Worm (Caenorhabditis elegans) whole organism, L2 larva: ENCODE data around the gene ima-1.

ENCODE experiments used
- F13H6.1 ChIP-seq: sonication (generic microtip); optimal IDR thresholded peaks from 2 replicates; lab custom pipeline; 2016; ENCODE audit warnings: missing genetic modification characterization, missing compliant biosample characterization
- alr-1 ChIP-seq: fragments of 150-350 bp; optimal IDR thresholded peaks from 2 replicates; lab custom pipeline; 2014; ENCODE audit warnings: missing biosample characterization, missing genetic modification characterization
- ama-1 ChIP-seq: fragments of 150-350 bp; optimal IDR thresholded peaks from 2 replicates; lab custom pipeline; 2018; ENCODE audit warnings: inconsistent platforms
- elt-1 ChIP-seq: fragments of 150-350 bp; optimal IDR thresholded peaks from 2 replicates; lab custom pipeline; 2014; ENCODE audit warnings: missing biosample characterization, missing genetic modification characterization
- elt-3 ChIP-seq: sonication (generic microtip); optimal IDR thresholded peaks from 2 replicates; lab custom pipeline; 2017; ENCODE audit warnings: missing biosample characterization, missing genetic modification characterization
- lin-39 ChIP-seq: fragments of 150-350 bp; optimal IDR thresholded peaks from 2 replicates; lab custom pipeline; 2014; ENCODE audit warnings: missing biosample characterization, missing genetic modification reagents, missing genetic modification characterization
- skn-1 ChIP-seq: sonication (generic microtip); optimal IDR thresholded peaks from 2 replicates; lab custom pipeline; 2017; ENCODE audit warnings: missing biosample characterization, missing genetic modification characterization
- snpc-4 ChIP-seq: fragments of 150-350 bp; optimal IDR thresholded peaks from 2 replicates; lab custom pipeline; 2014; ENCODE audit warnings: missing biosample characterization, missing genetic modification characterization

- TF ChIP-seq alr-1 (tag; lab: Kevin White, UChicago) (no peak), skn-1 (tag; lab: Kevin White, UChicago) (no peak), elt-3 (tag; lab: Kevin White, UChicago) (no peak), F13H6.1 (tag; lab: Kevin White, UChicago) (no peak), elt-1 (tag; lab: Kevin White, UChicago) (no peak), ama-1 (lab: Kevin White, UChicago) (no peak), lin-39 (tag; lab: Kevin White, UChicago) (no peak), snpc-4 (no peak)
These were observed 5.1 kb upstream of the ima-1 start, which contains the start of gene T19B10.5 for ce11 chrV:11234350-11234749.
